Worm (Caenorhabditis elegans) whole organism, L3 larva: Measurements from ENCODE around the gene sdz-23.

Experiments
- R02D3.7 ChIP-seq: fragments of 150-350 bp; optimal IDR thresholded peaks from 2 replicates; lab custom pipeline; 2014; ENCODE audit warnings: missing biosample characterization, missing genetic modification characterization
- ZK546.5 ChIP-seq: sonication (generic microtip); optimal IDR thresholded peaks from 2 replicates; lab custom pipeline; 2017; ENCODE audit warnings: missing biosample characterization, missing genetic modification characterization
- aly-2 ChIP-seq: fragments of 150-350 bp; optimal IDR thresholded peaks from 2 replicates; lab custom pipeline; 2014; ENCODE audit warnings: missing biosample characterization, missing genetic modification characterization
- ama-1 ChIP-seq: fragments of 150-350 bp; optimal IDR thresholded peaks from 2 replicates; lab custom pipeline; 2018
- ceh-16 ChIP-seq: sonication (generic microtip); optimal IDR thresholded peaks from 2 replicates; lab custom pipeline; 2017; ENCODE audit warnings: missing biosample characterization, missing genetic modification characterization
- ceh-28 ChIP-seq: fragments of 150-350 bp; optimal IDR thresholded peaks from 2 replicates; lab custom pipeline; 2014; ENCODE audit warnings: missing biosample characterization, missing genetic modification reagents, missing genetic modification characterization
- ceh-82 ChIP-seq: fragments of 150-350 bp; optimal IDR thresholded peaks from 2 replicates; lab custom pipeline; 2014; ENCODE audit warnings: missing biosample characterization, missing genetic modification characterization
- ceh-9 ChIP-seq: sonication (generic microtip); optimal IDR thresholded peaks from 2 replicates; lab custom pipeline; 2018; ENCODE audit warnings: missing biosample characterization, missing genetic modification characterization
- daf-12 ChIP-seq: fragments of 150-350 bp; optimal IDR thresholded peaks from 2 replicates; lab custom pipeline; 2014; ENCODE audit warnings: missing biosample characterization, missing genetic modification reagents, missing genetic modification characterization
- egl-27 ChIP-seq: sonication (generic microtip); optimal IDR thresholded peaks from 4 replicates; lab custom pipeline; 2017; ENCODE audit warnings: missing biosample characterization, missing genetic modification reagents, missing genetic modification characterization
- egl-5 ChIP-seq: fragments of 150-350 bp; optimal IDR thresholded peaks from 2 replicates; lab custom pipeline; 2017; ENCODE audit warnings: missing biosample characterization, missing genetic modification reagents, missing genetic modification characterization, inconsistent platforms
- elt-1 ChIP-seq: fragments of 150-350 bp; optimal IDR thresholded peaks from 2 replicates; lab custom pipeline; 2014; ENCODE audit warnings: missing biosample characterization, missing genetic modification characterization
- elt-2 ChIP-seq: sonication (generic microtip); optimal IDR thresholded peaks from 2 replicates; lab custom pipeline; 2016; ENCODE audit warnings: missing genetic modification reagents, mild to moderate bottlenecking, missing genetic modification characterization, missing compliant biosample characterization
- elt-3 ChIP-seq, 3 experiments: fragments of 150-350 bp in 1 of 3; sonication (generic microtip) in 2 of 3; optimal IDR thresholded peaks; 2 replicates in 2 of 3; 4 replicates in 1 of 3; lab custom pipeline; 2014 to 2017; ENCODE audit warnings: missing biosample characterization in 3 of 3, missing genetic modification characterization in 3 of 3
- eor-1 ChIP-seq, 2 experiments: fragments of 150-350 bp; optimal IDR thresholded peaks; 2 replicates each; lab custom pipeline; 2014 to 2018; ENCODE audit warnings: missing biosample characterization in 2 of 2, missing genetic modification characterization in 2 of 2
- fkh-10 ChIP-seq: sonication (generic microtip); optimal IDR thresholded peaks from 2 replicates; lab custom pipeline; 2017; ENCODE audit warnings: missing biosample characterization, missing genetic modification reagents, missing genetic modification characterization
- fkh-2 ChIP-seq: fragments of 150-350 bp; optimal IDR thresholded peaks from 2 replicates; lab custom pipeline; 2014; ENCODE audit warnings: missing biosample characterization, missing genetic modification reagents, missing genetic modification characterization
- hmg-11 ChIP-seq: sonication (generic microtip); optimal IDR thresholded peaks from 2 replicates; lab custom pipeline; 2016; ENCODE audit warnings: missing genetic modification characterization, missing compliant biosample characterization
- jun-1 ChIP-seq: fragments of 150-350 bp; optimal IDR thresholded peaks from 2 replicates; lab custom pipeline; 2014; ENCODE audit warnings: missing biosample characterization, missing genetic modification reagents, missing genetic modification characterization
- lin-39 ChIP-seq: fragments of 150-350 bp; optimal IDR thresholded peaks from 2 replicates; lab custom pipeline; 2018; ENCODE audit warnings: missing biosample characterization, missing genetic modification reagents, missing genetic modification characterization
- lsy-12 ChIP-seq: sonication (generic microtip); optimal IDR thresholded peaks from 2 replicates; lab custom pipeline; 2016; ENCODE audit warnings: mild to moderate bottlenecking, missing genetic modification characterization, missing compliant biosample characterization
- nfya-1 ChIP-seq: sonication (generic microtip); optimal IDR thresholded peaks from 2 replicates; lab custom pipeline; 2017; ENCODE audit warnings: missing genetic modification characterization, mild to moderate bottlenecking, missing compliant biosample characterization, antibody characterized with exemption, moderate library complexity; ENCODE audit not compliant: insufficient read depth
- nhr-11 ChIP-seq: fragments of 150-350 bp; optimal IDR thresholded peaks from 2 replicates; lab custom pipeline; 2014; ENCODE audit warnings: missing biosample characterization, missing genetic modification characterization
- nhr-12 ChIP-seq: fragments of 150-350 bp; optimal IDR thresholded peaks from 2 replicates; lab custom pipeline; 2014; ENCODE audit warnings: missing biosample characterization, missing genetic modification characterization
- nhr-23 ChIP-seq: fragments of 150-350 bp; optimal IDR thresholded peaks from 2 replicates; lab custom pipeline; 2014; ENCODE audit warnings: missing biosample characterization, missing genetic modification reagents, missing genetic modification characterization
- nhr-237 ChIP-seq: fragments of 150-350 bp; optimal IDR thresholded peaks from 2 replicates; lab custom pipeline; 2014; ENCODE audit warnings: missing biosample characterization, missing genetic modification characterization
- nhr-28 ChIP-seq: fragments of 150-350 bp; optimal IDR thresholded peaks from 2 replicates; lab custom pipeline; 2014; ENCODE audit warnings: missing biosample characterization, missing genetic modification characterization
- nhr-43 ChIP-seq: sonication (generic microtip); optimal IDR thresholded peaks from 2 replicates; lab custom pipeline; 2016; ENCODE audit warnings: mild to moderate bottlenecking, missing genetic modification characterization, missing compliant biosample characterization; ENCODE audit not compliant: poor library complexity, severe bottlenecking
- nhr-67 ChIP-seq: fragments of 150-350 bp; optimal IDR thresholded peaks from 2 replicates; lab custom pipeline; 2014; ENCODE audit warnings: missing biosample characterization, missing genetic modification characterization
- nhr-76 ChIP-seq: fragments of 150-350 bp; sonication (generic microtip); optimal IDR thresholded peaks from 5 replicates; lab custom pipeline; 2014; ENCODE audit warnings: missing biosample characterization, missing genetic modification characterization
- nhr-77 ChIP-seq: fragments of 150-350 bp; optimal IDR thresholded peaks from 2 replicates; lab custom pipeline; 2014; ENCODE audit warnings: missing biosample characterization, missing genetic modification characterization
- pha-4 ChIP-seq: fragments of 150-350 bp; optimal IDR thresholded peaks from 2 replicates; lab custom pipeline; 2014; ENCODE audit warnings: missing biosample characterization, missing genetic modification reagents, missing genetic modification characterization
- skn-1 ChIP-seq: fragments of 150-350 bp; optimal IDR thresholded peaks from 2 replicates; lab custom pipeline; 2014; ENCODE audit warnings: missing biosample characterization, missing genetic modification characterization
- snpc-4 ChIP-seq: fragments of 150-350 bp; optimal IDR thresholded peaks from 2 replicates; lab custom pipeline; 2014; ENCODE audit warnings: missing biosample characterization, missing genetic modification characterization
- tbx-2 ChIP-seq: sonication (generic microtip); optimal IDR thresholded peaks from 2 replicates; lab custom pipeline; 2016; ENCODE audit warnings: mild to moderate bottlenecking, missing genetic modification characterization, missing compliant biosample characterization
- zag-1 ChIP-seq: fragments of 150-350 bp; optimal IDR thresholded peaks from 2 replicates; lab custom pipeline; 2014; ENCODE audit warnings: missing biosample characterization, missing genetic modification characterization
- ztf-11 ChIP-seq: fragments of 150-350 bp; optimal IDR thresholded peaks from 2 replicates; lab custom pipeline; 2014; ENCODE audit warnings: missing biosample characterization, missing genetic modification characterization

sdz-23 gene

DNA sequence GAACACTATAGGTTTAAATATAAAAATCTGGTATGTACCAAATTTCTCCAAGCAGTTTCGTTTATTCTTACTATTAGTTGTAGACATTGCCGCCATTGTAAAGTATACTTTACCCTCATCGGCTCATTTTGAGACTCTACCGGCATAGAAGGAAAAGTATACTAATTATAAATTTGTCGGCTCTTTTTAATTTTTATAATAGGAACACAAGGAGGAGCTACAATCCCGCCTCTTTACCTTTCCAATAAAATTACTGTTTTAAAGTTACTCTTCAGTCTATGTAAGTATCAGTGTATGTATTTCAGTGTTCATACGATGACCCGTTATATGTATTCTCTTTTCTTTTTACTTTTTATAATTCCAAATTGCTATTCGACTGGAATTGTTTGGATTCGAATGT lies at the start of gene sdz-23:
Gene sdz-23, plus strand, starts transcription at position 301 of the 400 bp plus-strand sequence.
- TF ChIP-seq ztf-11: no peak
- TF ChIP-seq nhr-237 (tag; lab: Kevin White, UChicago): no peak
- TF ChIP-seq nhr-77 (tag; lab: Kevin White, UChicago): no peak
- TF ChIP-seq tbx-2: no peak
- no peak for TF ChIP-seq nhr-12
- TF ChIP-seq elt-1 (tag; lab: Kevin White, UChicago): no peak
- no peak for TF ChIP-seq ceh-16 (tag; lab: Kevin White, UChicago)
- TF ChIP-seq lsy-12 (tag; lab: Kevin White, UChicago): no peak
- TF ChIP-seq eor-1 (tag; optimal IDR thresholded peaks at IDR 0.05; lab: Kevin White, UChicago): no peak
- no peak for TF ChIP-seq ZK546.5 (tag; lab: Kevin White, UChicago)
- TF ChIP-seq ama-1 (lab: Kevin White, UChicago): no peak
- no peak for TF ChIP-seq hmg-11 (tag; lab: Kevin White, UChicago)
- no peak for TF ChIP-seq ceh-9 (tag; lab: Kevin White, UChicago)
- TF ChIP-seq pha-4: no peak
- TF ChIP-seq skn-1 (tag; lab: Kevin White, UChicago): no peak
- no peak for TF ChIP-seq ceh-82 (tag; lab: Kevin White, UChicago)
- no peak for TF ChIP-seq jun-1
- no peak for TF ChIP-seq elt-3 (tag; optimal IDR thresholded peaks at IDR 0.05; lab: Kevin White, UChicago)
- TF ChIP-seq elt-2 (tag; lab: Kevin White, UChicago): no peak

DNA sequence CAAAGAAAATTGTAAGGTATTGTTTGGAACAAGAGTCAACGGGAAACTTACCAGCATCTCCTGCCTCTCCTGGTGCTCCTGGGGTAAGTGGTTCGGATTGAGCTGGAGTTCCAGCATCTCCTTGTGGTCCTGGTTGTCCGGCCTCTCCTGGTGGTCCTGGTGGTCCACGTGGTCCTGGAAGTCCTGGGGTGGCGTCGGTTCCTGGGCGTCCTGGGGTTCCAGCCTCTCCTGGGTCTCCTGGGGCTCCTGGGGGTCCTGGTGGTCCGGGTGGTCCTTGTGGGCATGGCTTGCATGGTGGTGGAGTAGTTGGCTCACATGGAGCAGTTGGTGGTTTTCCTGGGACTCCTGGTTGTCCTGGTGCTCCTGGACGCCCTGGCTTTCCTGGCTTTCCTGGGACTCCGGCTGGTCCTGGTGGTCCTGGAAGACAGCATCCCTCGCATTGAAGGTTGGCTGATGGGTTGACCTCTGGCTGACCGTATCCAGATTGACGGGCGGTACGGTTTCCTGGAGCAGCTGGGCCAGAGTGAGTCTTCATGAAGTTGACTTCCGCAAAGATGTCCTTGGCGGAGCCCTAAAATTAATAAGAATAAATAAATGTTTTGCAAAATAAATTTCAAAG lies 49.2 kb upstream of the sdz-23 start:
- TF ChIP-seq daf-12 (tag; lab: Kevin White, UChicago): no peak

DNA sequence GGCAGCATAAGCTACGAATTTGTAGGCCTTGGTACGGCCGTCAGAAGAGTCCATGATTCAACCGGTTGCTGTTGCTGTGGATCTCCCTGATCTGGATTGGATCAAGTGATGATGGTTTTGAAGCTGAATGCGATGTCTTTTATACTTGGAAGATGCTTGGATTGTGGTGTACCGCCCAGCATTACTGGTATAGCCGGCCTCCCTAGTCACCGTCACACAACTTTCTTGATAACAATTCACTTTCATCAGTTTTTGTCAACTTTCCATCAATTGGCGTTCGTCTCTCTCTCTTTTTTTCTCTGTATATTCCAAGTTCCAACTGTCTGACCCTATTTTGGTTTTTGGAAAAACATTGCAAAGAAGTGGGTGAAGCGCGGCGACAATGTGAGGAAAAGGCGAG lies 48.6 kb upstream of the sdz-23 start, which contains the start of gene col-43:
Gene col-43, minus strand, starts transcription at position 101 of the 400 bp plus-strand sequence.
- no peak for TF ChIP-seq nhr-43 (tag; lab: Kevin White, UChicago)
- TF ChIP-seq eor-1 (tag; optimal IDR thresholded peaks at IDR 0.05; lab: Kevin White, UChicago): no peak
- no peak for TF ChIP-seq egl-5 (tag; lab: Kevin White, UChicago)
- no peak for TF ChIP-seq snpc-4
- TF ChIP-seq nhr-12: no peak
- TF ChIP-seq lin-39 (tag; lab: Kevin White, UChicago): no peak
- TF ChIP-seq nhr-11: no peak
- TF ChIP-seq fkh-2 (tag; lab: Kevin White, UChicago): no peak
- no peak for TF ChIP-seq elt-1 (tag; lab: Kevin White, UChicago)
- TF ChIP-seq nfya-1: no peak
- TF ChIP-seq skn-1 (tag; lab: Kevin White, UChicago): no peak
- TF ChIP-seq pha-4: no peak
- TF ChIP-seq nhr-67 (tag; lab: Kevin White, UChicago): no peak
- no peak for TF ChIP-seq ztf-11
- no peak for TF ChIP-seq egl-27
- no peak for TF ChIP-seq fkh-10 (GFP tag; lab: Kevin White, UChicago)
- TF ChIP-seq jun-1: no peak
- no peak for TF ChIP-seq aly-2 (tag; lab: Kevin White, UChicago)
- TF ChIP-seq nhr-76 (tag; lab: Kevin White, UChicago): no peak
- no peak for TF ChIP-seq ceh-9 (tag; lab: Kevin White, UChicago)

DNA sequence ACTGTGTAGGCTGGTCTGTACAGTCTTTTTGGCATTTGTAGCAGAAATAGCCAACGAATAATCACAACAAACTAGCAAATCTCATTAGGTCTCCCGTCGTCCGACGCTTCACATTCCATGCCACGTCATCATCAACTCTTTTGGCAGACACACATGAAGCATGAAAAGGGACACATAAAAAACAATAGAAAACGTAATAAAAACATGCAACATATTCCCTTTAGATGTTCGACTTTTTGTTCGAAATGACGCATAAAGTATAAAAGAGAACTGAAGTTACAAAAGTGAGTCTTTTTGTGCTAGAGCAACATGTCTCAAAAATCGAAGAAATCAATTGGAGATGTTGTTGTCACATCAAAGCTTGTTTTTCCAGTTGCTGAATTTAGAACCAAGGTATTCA lies 47.6 kb upstream of the sdz-23 start, which contains the start of gene sth-1:
Gene sth-1, plus strand, starts transcription at position 301 of the 400 bp plus-strand sequence.
- TF ChIP-seq nhr-28 (no peak), zag-1 (tag; lab: Kevin White, UChicago) (no peak), ceh-82 (tag; lab: Kevin White, UChicago) (no peak), daf-12 (tag; lab: Kevin White, UChicago) (no peak), ZK546.5 (tag; lab: Kevin White, UChicago) (no peak), nhr-76 (tag; lab: Kevin White, UChicago) (no peak), ceh-28 (tag; lab: Kevin White, UChicago) (no peak), R02D3.7 (no peak), nhr-23 (tag; lab: Kevin White, UChicago) (no peak), egl-27 (no peak), egl-5 (tag; lab: Kevin White, UChicago) (no peak), fkh-2 (tag; lab: Kevin White, UChicago) (no peak), elt-2 (tag; lab: Kevin White, UChicago) (no peak), pha-4 (no peak), jun-1 (no peak)
